Worm (Caenorhabditis elegans) whole organism, early embryonic: ENCODE measurements around the gene nhr-180.
A peak's percentile ranks its signal among the peaks of the same experiment; 100 is the strongest.

Source experiments
- B0310.2 ChIP-seq: sonication (generic microtip); optimal IDR thresholded peaks from 2 replicates; lab custom pipeline; 2016; ENCODE audit warnings: mild to moderate bottlenecking, missing genetic modification characterization, missing compliant biosample characterization
- F13C5.2 ChIP-seq: sonication (generic microtip); optimal IDR thresholded peaks from 2 replicates; lab custom pipeline; 2017; ENCODE audit warnings: mild to moderate bottlenecking, missing genetic modification characterization, inconsistent platforms, missing compliant biosample characterization
- aly-1 ChIP-seq: sonication (generic microtip); optimal IDR thresholded peaks from 2 replicates; lab custom pipeline; 2016; ENCODE audit warnings: missing genetic modification characterization, missing compliant biosample characterization
- ama-1 ChIP-seq: fragments of 150-350 bp; optimal IDR thresholded peaks from 2 replicates; lab custom pipeline; 2014
- ceh-13 ChIP-seq: fragments of 200-800 bp; sonication (Bioruptor generic); optimal IDR thresholded peaks from 2 replicates; lab custom pipeline; 2018; ENCODE audit warnings: mild to moderate bottlenecking, missing genetic modification characterization, missing compliant biosample characterization
- ceh-36 ChIP-seq: sonication (generic microtip); optimal IDR thresholded peaks from 2 replicates; lab custom pipeline; 2016; ENCODE audit warnings: missing genetic modification characterization, inconsistent platforms, missing compliant biosample characterization
- ets-7 ChIP-seq: sonication (generic microtip); optimal IDR thresholded peaks from 2 replicates; lab custom pipeline; 2016; ENCODE audit warnings: missing genotype, missing genetic modification characterization, missing compliant biosample characterization
- flt-1 ChIP-seq: fragments of 200-800 bp; sonication (Bioruptor generic); IDR thresholded peaks from 2 replicates; pipeline ENCODE4 v1.3.6; 2022; ENCODE audit warnings: missing genetic modification characterization, missing compliant biosample characterization
- hmbx-1 ChIP-seq: sonication (generic microtip); optimal IDR thresholded peaks from 2 replicates; lab custom pipeline; 2016; ENCODE audit warnings: mild to moderate bottlenecking, missing genetic modification characterization, missing compliant biosample characterization
- hmg-4 ChIP-seq: fragments of 200-800 bp; sonication (Bioruptor generic); optimal IDR thresholded peaks from 2 replicates; lab custom pipeline; 2018; ENCODE audit warnings: mild to moderate bottlenecking, missing genetic modification characterization, missing compliant biosample characterization
- hnd-1 ChIP-seq: sonication (generic microtip); optimal IDR thresholded peaks from 2 replicates; lab custom pipeline; 2016; ENCODE audit warnings: missing genetic modification characterization, missing compliant biosample characterization
- pes-1 ChIP-seq: fragments of 200-800 bp; sonication (Bioruptor generic); IDR thresholded peaks from 2 replicates; pipeline ENCODE4 v1.3.6; 2022; ENCODE audit warnings: missing genetic modification reagents, missing genetic modification characterization, missing compliant biosample characterization
- scrt-1 ChIP-seq: fragments of 200-800 bp; sonication (Bioruptor generic); IDR thresholded peaks from 2 replicates; pipeline ENCODE4 v1.3.6; 2022; ENCODE audit warnings: missing genetic modification characterization, missing compliant biosample characterization
- sea-1 ChIP-seq: fragments of 200-800 bp; sonication (Bioruptor generic); conservative IDR thresholded peaks from 2 replicates; pipeline ENCODE4 v1.3.6; 2022; ENCODE audit warnings: missing genetic modification characterization, missing compliant biosample characterization
- tbx-11 ChIP-seq: fragments of 200-800 bp; sonication (Bioruptor generic); IDR thresholded peaks from 2 replicates; pipeline ENCODE4 v1.3.6; 2022; ENCODE audit warnings: missing genetic modification characterization, missing compliant biosample characterization
- tbx-37 ChIP-seq: fragments of 200-800 bp; sonication (Bioruptor generic); conservative IDR thresholded peaks from 2 replicates; pipeline ENCODE4 v1.3.6; 2022; ENCODE audit warnings: missing genetic modification reagents, missing genetic modification characterization, missing compliant biosample characterization
- tra-4 ChIP-seq: sonication (generic microtip); optimal IDR thresholded peaks from 2 replicates; lab custom pipeline; 2017; ENCODE audit warnings: missing genetic modification characterization, missing compliant biosample characterization

nhr-180 gene

ce11 chrV:660210-660609 lies 7.1 kb downstream of the nhr-180 start, which contains the start of gene F31F4.17:
Gene F31F4.17, minus strand, starts transcription at chrV:660310.
- TF ChIP-seq aly-1 (no peak), tbx-37 (GFP tag; lab: Robert Waterston, UW) (no peak), B0310.2 (no peak), tbx-11 (GFP tag; lab: Robert Waterston, UW) (no peak), scrt-1 (GFP tag; lab: Robert Waterston, UW) (no peak), hmbx-1 (no peak), hmg-4 (GFP tag; lab: Kevin White, UChicago) (no peak), sea-1 (GFP tag; lab: Robert Waterston, UW) (no peak), ets-7 (tag; lab: Kevin White, UChicago) (no peak), tra-4 (tag; lab: Kevin White, UChicago) (no peak), hnd-1 (tag; lab: Kevin White, UChicago) (no peak), flt-1 (GFP tag; lab: Robert Waterston, UW) (no peak), ama-1 (lab: Kevin White, UChicago) (no peak), ceh-13 (no peak), pes-1 (no peak), ceh-36 (no peak), F13C5.2 (tag; lab: Kevin White, UChicago) (no peak)

- TF ChIP-seq tbx-11 (GFP tag; lab: Robert Waterston, UW) (peak; percentile 45; the same call in 1 of the 2 replicates), tbx-37 (GFP tag; lab: Robert Waterston, UW) (peak; percentile 75)
Observed at ce11 chrV:658140-658539, 9.2 kb downstream of the nhr-180 start.

DNA sequence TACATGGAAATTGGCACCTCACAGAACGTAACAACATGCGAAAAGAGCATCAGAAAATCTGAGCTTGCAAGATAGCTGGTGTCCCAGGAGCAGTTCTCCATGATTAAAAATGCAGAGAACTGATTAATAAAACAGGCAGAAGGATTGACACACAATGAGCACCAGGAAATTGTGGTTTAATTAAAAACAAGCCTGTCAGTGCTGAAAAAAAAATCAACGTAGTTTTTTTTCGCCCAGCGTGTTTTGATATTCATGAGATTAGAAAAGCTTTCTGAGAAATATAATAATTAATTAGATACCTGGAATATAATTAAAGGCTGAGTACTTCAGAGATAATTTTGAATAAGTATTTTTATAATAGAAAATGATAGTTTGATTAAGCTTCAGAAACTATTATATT lies 9.6 kb downstream of the nhr-180 start, which contains the start of gene srh-246:
TSS of gene srh-246 (minus strand) at position 101 of the 400 bp plus-strand sequence.
- TF ChIP-seq tbx-37 (GFP tag; lab: Robert Waterston, UW) = no peak
- TF ChIP-seq ceh-13 = no peak
- no peak for TF ChIP-seq F13C5.2 (tag; lab: Kevin White, UChicago)
- no peak for TF ChIP-seq sea-1 (GFP tag; lab: Robert Waterston, UW)
- TF ChIP-seq ets-7 (tag; lab: Kevin White, UChicago) = no peak
- TF ChIP-seq pes-1 = no peak
- TF ChIP-seq scrt-1 (GFP tag; lab: Robert Waterston, UW) = no peak
- no peak for TF ChIP-seq hmbx-1
- TF ChIP-seq B0310.2 = no peak
- no peak for TF ChIP-seq ceh-36
- no peak for TF ChIP-seq flt-1 (GFP tag; lab: Robert Waterston, UW)

DNA sequence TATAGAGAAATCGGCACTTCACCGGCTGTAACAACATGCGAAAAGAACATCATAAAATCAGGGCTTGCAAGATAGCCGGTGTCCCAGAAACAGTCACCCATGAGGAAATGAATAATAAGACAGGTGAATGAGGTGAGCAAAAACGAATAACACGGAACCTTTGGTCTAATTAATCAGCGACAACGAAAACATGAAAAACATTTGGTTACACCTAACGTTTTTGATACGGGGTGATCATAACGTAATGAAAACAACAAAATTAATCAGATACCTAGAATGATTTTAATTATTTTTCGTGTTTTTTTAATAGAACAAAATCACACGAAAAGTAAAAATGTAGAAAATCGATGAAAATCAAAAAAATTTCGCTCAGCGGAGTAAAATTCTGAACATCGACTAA lies 11.5 kb downstream of the nhr-180 start, which contains the start of gene srh-245:
TSS of gene srh-245 (minus strand) at position 101 of the 400 bp plus-strand sequence.
- TF ChIP-seq ama-1 (lab: Kevin White, UChicago) = no peak
- no peak for TF ChIP-seq scrt-1 (GFP tag; lab: Robert Waterston, UW)
- TF ChIP-seq hmbx-1 = no peak
- no peak for TF ChIP-seq aly-1
- TF ChIP-seq sea-1 (GFP tag; lab: Robert Waterston, UW) = no peak
- no peak for TF ChIP-seq F13C5.2 (tag; lab: Kevin White, UChicago)
- TF ChIP-seq ets-7 (tag; lab: Kevin White, UChicago) = no peak
- no peak for TF ChIP-seq tra-4 (tag; lab: Kevin White, UChicago)
- no peak for TF ChIP-seq ceh-36
- TF ChIP-seq pes-1 = no peak
- no peak for TF ChIP-seq ceh-13
- TF ChIP-seq hnd-1 (tag; lab: Kevin White, UChicago) = no peak
- TF ChIP-seq flt-1 (GFP tag; lab: Robert Waterston, UW) = no peak

ce11 chrV:654402-654801 lies 12.9 kb downstream of the nhr-180 start, which contains the start of gene srj-6:
Gene srj-6, minus strand, starts transcription at chrV:654502.
- TF ChIP-seq tbx-11 (GFP tag; lab: Robert Waterston, UW) (no peak), sea-1 (GFP tag; lab: Robert Waterston, UW) (no peak), F13C5.2 (tag; lab: Kevin White, UChicago) (no peak), hmg-4 (GFP tag; lab: Kevin White, UChicago) (no peak), aly-1 (no peak), ama-1 (lab: Kevin White, UChicago) (no peak)

ce11 chrV:652940-653339 lies 14.4 kb downstream of the nhr-180 start, which contains the start of gene srj-5:
Gene srj-5, minus strand, starts transcription at chrV:653040.
- no peak for TF ChIP-seq tbx-37 (GFP tag; lab: Robert Waterston, UW)
- TF ChIP-seq hnd-1 (tag; lab: Kevin White, UChicago) = no peak
- TF ChIP-seq sea-1 (GFP tag; lab: Robert Waterston, UW) = no peak
- no peak for TF ChIP-seq ama-1 (lab: Kevin White, UChicago)
- no peak for TF ChIP-seq tra-4 (tag; lab: Kevin White, UChicago)
- TF ChIP-seq F13C5.2 (tag; lab: Kevin White, UChicago) = no peak
- no peak for TF ChIP-seq ets-7 (tag; lab: Kevin White, UChicago)
- TF ChIP-seq flt-1 (GFP tag; lab: Robert Waterston, UW) = no peak
- no peak for TF ChIP-seq scrt-1 (GFP tag; lab: Robert Waterston, UW)
- TF ChIP-seq hmg-4 (GFP tag; lab: Kevin White, UChicago) = no peak
- no peak for TF ChIP-seq aly-1
- no peak for TF ChIP-seq tbx-11 (GFP tag; lab: Robert Waterston, UW)
- TF ChIP-seq hmbx-1 = no peak
- TF ChIP-seq B0310.2 = no peak
- no peak for TF ChIP-seq ceh-36

- no peak for TF ChIP-seq tbx-37 (GFP tag; lab: Robert Waterston, UW)
- TF ChIP-seq sea-1 (GFP tag; lab: Robert Waterston, UW) = no peak
- TF ChIP-seq F13C5.2 (tag; lab: Kevin White, UChicago) = no peak
- no peak for TF ChIP-seq tbx-11 (GFP tag; lab: Robert Waterston, UW)
- no peak for TF ChIP-seq hnd-1 (tag; lab: Kevin White, UChicago)
- TF ChIP-seq tra-4 (tag; lab: Kevin White, UChicago) = no peak
- TF ChIP-seq ets-7 (tag; lab: Kevin White, UChicago) = no peak
- no peak for TF ChIP-seq B0310.2
- TF ChIP-seq hmg-4 (GFP tag; lab: Kevin White, UChicago) = no peak
- TF ChIP-seq hmbx-1 = no peak
- no peak for TF ChIP-seq pes-1
Observed at ce11 chrV:646888-647287, 20.4 kb downstream of the nhr-180 start, which contains the start of gene ugt-42. Gene ugt-42, plus strand, starts transcription at chrV:647188.
